Worm (Caenorhabditis elegans) whole organism, young adult: ENCODE data around the gene kbp-3.

Experiments used
- F49E8.2 ChIP-seq: sonication (generic microtip); optimal IDR thresholded peaks from 3 replicates; lab custom pipeline; 2017; ENCODE audit warnings: missing genetic modification characterization, mild to moderate bottlenecking, missing compliant biosample characterization, antibody characterized with exemption, moderate library complexity; ENCODE audit not compliant: insufficient read depth
- ceh-27 ChIP-seq: fragments of 200-800 bp; sonication (Bioruptor generic); optimal IDR thresholded peaks from 2 replicates; lab custom pipeline; 2018; ENCODE audit warnings: mild to moderate bottlenecking, missing genetic modification characterization, moderate library complexity, missing compliant biosample characterization

- no peak for TF ChIP-seq ceh-27
- TF ChIP-seq F49E8.2 (tag; lab: Kevin White, UChicago): no peak
These were observed 47.2 kb upstream of the kbp-3 start for ce11 chrII:14437116-14437515.
